Fruit fly (Drosophila melanogaster) whole organism, embryonic: ENCODE results near the gene CG34450.

ENCODE experiments used
- Bgb ChIP-seq: fragments of 200-800 bp; sonication (Bioruptor generic); IDR thresholded peaks from 2 replicates; pipeline ENCODE4 v1.3.6; 2022; ENCODE audit warnings: missing biosample characterization, missing genetic modification characterization; ENCODE audit not compliant: partially characterized antibody
- BtbVII ChIP-seq: fragments of 200-800 bp; sonication (Bioruptor generic); optimal IDR thresholded peaks from 3 replicates; lab custom pipeline; 2017; ENCODE audit warnings: missing biosample characterization, mild to moderate bottlenecking, missing genetic modification characterization
- CG10274 ChIP-seq: fragments of 200-800 bp; sonication (Bioruptor generic); optimal IDR thresholded peaks from 3 replicates; lab custom pipeline; 2017; ENCODE audit warnings: missing biosample characterization, mild to moderate bottlenecking, missing genetic modification characterization
- CG10979 ChIP-seq: fragments of 200-800 bp; sonication (Bioruptor generic); optimal IDR thresholded peaks from 2 replicates; lab custom pipeline; 2018; ENCODE audit warnings: missing biosample characterization, mild to moderate bottlenecking, missing genetic modification characterization, moderate library complexity
- CG12219 ChIP-seq: fragments of 200-800 bp; sonication (Bioruptor generic); optimal IDR thresholded peaks from 3 replicates; lab custom pipeline; 2018; ENCODE audit warnings: missing biosample characterization, mild to moderate bottlenecking, missing genetic modification characterization
- CG12391 ChIP-seq: fragments of 200-800 bp; sonication (Bioruptor generic); optimal IDR thresholded peaks from 3 replicates; lab custom pipeline; 2018; ENCODE audit warnings: missing biosample characterization, mild to moderate bottlenecking, missing genetic modification characterization, moderate library complexity
- CG16779 ChIP-seq: fragments of 200-800 bp; sonication (Bioruptor generic); IDR thresholded peaks from 2 replicates; pipeline ENCODE4 v1.3.6; 2022; ENCODE audit warnings: missing biosample characterization, missing genetic modification characterization
- CG17912 ChIP-seq: fragments of 200-800 bp; sonication (Bioruptor generic); optimal IDR thresholded peaks from 2 replicates; lab custom pipeline; 2018; ENCODE audit warnings: missing biosample characterization, mild to moderate bottlenecking, missing genetic modification characterization
- CG1792 ChIP-seq: fragments of 200-800 bp; sonication (Bioruptor generic); optimal IDR thresholded peaks from 2 replicates; lab custom pipeline; 2016; ENCODE audit warnings: missing biosample characterization, missing genetic modification characterization
- CG18262 ChIP-seq: fragments of 200-800 bp; optimal IDR thresholded peaks from 3 replicates; lab custom pipeline; 2019; ENCODE audit warnings: missing biosample characterization, mild to moderate bottlenecking, missing genetic modification characterization, moderate library complexity
- CG1832 ChIP-seq: fragments of 200-800 bp; sonication (Bioruptor generic); optimal IDR thresholded peaks from 2 replicates; lab custom pipeline; 2017; ENCODE audit warnings: missing biosample characterization, mild to moderate bottlenecking, missing genetic modification characterization, inconsistent platforms
- CG30403 ChIP-seq: fragments of 200-800 bp; sonication (Bioruptor generic); optimal IDR thresholded peaks from 3 replicates; lab custom pipeline; 2016; ENCODE audit warnings: missing biosample characterization, missing genetic modification characterization
- CG32772 ChIP-seq: fragments of 200-800 bp; sonication (Bioruptor generic); IDR thresholded peaks from 2 replicates; pipeline ENCODE4 v1.3.6; 2022; ENCODE audit warnings: missing biosample characterization, missing genetic modification characterization
- CG4424 ChIP-seq: fragments of 200-800 bp; sonication (Bioruptor generic); optimal IDR thresholded peaks from 3 replicates; lab custom pipeline; 2016; ENCODE audit warnings: missing biosample characterization, missing genetic modification characterization
- CG7372 ChIP-seq: fragments of 200-800 bp; sonication (Bioruptor generic); IDR thresholded peaks from 2 replicates; pipeline ENCODE4 v1.3.6; 2022; ENCODE audit warnings: missing biosample characterization, missing genetic modification characterization
- CG8924 ChIP-seq: fragments of 200-800 bp; optimal IDR thresholded peaks from 3 replicates; lab custom pipeline; 2019; ENCODE audit warnings: missing biosample characterization, mild to moderate bottlenecking, missing genetic modification characterization, moderate library complexity
- CG8944 ChIP-seq: fragments of 200-800 bp; sonication (Bioruptor generic); optimal IDR thresholded peaks from 3 replicates; lab custom pipeline; 2016; ENCODE audit warnings: missing biosample characterization, missing genetic modification characterization
- CG9215 ChIP-seq: fragments of 200-800 bp; sonication (Bioruptor generic); IDR thresholded peaks from 2 replicates; pipeline ENCODE4 v1.3.6; 2022; ENCODE audit warnings: missing biosample characterization, missing genetic modification characterization
- Deaf1 ChIP-seq: fragments of 200-800 bp; optimal IDR thresholded peaks from 3 replicates; lab custom pipeline; 2019; ENCODE audit warnings: missing biosample characterization, mild to moderate bottlenecking, missing genetic modification characterization, moderate library complexity
- E2f1 ChIP-seq: fragments of 200-800 bp; sonication (Bioruptor generic); IDR thresholded peaks from 2 replicates; pipeline ENCODE4 v1.3.6; 2022; ENCODE audit warnings: missing biosample characterization, missing genetic modification characterization
- Gsc ChIP-seq: fragments of 200-800 bp; sonication (Bioruptor generic); IDR thresholded peaks from 2 replicates; pipeline ENCODE4 v1.3.6; 2022; ENCODE audit warnings: missing biosample characterization, missing genetic modification characterization
- Hey ChIP-seq: fragments of 200-800 bp; sonication (Bioruptor generic); optimal IDR thresholded peaks from 3 replicates; lab custom pipeline; 2018; ENCODE audit warnings: missing biosample characterization, mild to moderate bottlenecking, missing genetic modification characterization
- Hr78 ChIP-seq, 2 experiments: fragments of 200-800 bp in 1 of 2; fragments of >200 bp in 1 of 2; sonication (Bioruptor generic) in 1 of 2; optimal IDR thresholded peaks; 2 replicates each; lab custom pipeline; 2017 to 2019; ENCODE audit warnings: missing biosample characterization in 2 of 2, missing genetic modification characterization in 2 of 2, mild to moderate bottlenecking in 1 of 2, moderate library complexity in 1 of 2
- Meics ChIP-seq: fragments of 200-800 bp; sonication (Bioruptor generic); optimal IDR thresholded peaks from 2 replicates; lab custom pipeline; 2017; ENCODE audit warnings: missing biosample characterization, mild to moderate bottlenecking, missing genetic modification characterization
- Neu2 ChIP-seq: fragments of 200-800 bp; sonication (Bioruptor generic); optimal IDR thresholded peaks from 3 replicates; lab custom pipeline; 2016; ENCODE audit warnings: missing biosample characterization, missing genetic modification characterization, borderline replicate concordance
- Optix ChIP-seq: fragments of 200-800 bp; sonication (Bioruptor generic); IDR thresholded peaks from 3 replicates; pipeline ENCODE4 v1.3.6; 2022; ENCODE audit warnings: missing biosample characterization, missing genetic modification characterization
- PHDP ChIP-seq: fragments of 200-800 bp; sonication (Bioruptor generic); optimal IDR thresholded peaks from 3 replicates; lab custom pipeline; 2018; ENCODE audit warnings: missing biosample characterization, mild to moderate bottlenecking, missing genetic modification characterization, moderate library complexity
- Vsx1 ChIP-seq: fragments of 200-800 bp; sonication (Bioruptor generic); optimal IDR thresholded peaks from 2 replicates; lab custom pipeline; 2017; ENCODE audit warnings: missing biosample characterization, mild to moderate bottlenecking, missing genetic modification characterization, missing genetic modification reagents
- ac ChIP-seq: fragments of 200-800 bp; sonication (Bioruptor generic); optimal IDR thresholded peaks from 3 replicates; lab custom pipeline; 2017; ENCODE audit warnings: missing biosample characterization, mild to moderate bottlenecking, missing genetic modification characterization
- amos ChIP-seq: fragments of 200-800 bp; sonication (Bioruptor generic); IDR thresholded peaks from 2 replicates; pipeline ENCODE4 v1.3.6; 2022; ENCODE audit warnings: missing biosample characterization, missing genetic modification characterization; ENCODE audit not compliant: partially characterized antibody
- ap ChIP-seq: fragments of 200-800 bp; sonication (Bioruptor generic); IDR thresholded peaks from 2 replicates; pipeline ENCODE4 v1.3.6; 2022; ENCODE audit warnings: missing biosample characterization, missing genetic modification characterization
- caup ChIP-seq: fragments of 200-800 bp; sonication (Bioruptor generic); optimal IDR thresholded peaks from 3 replicates; lab custom pipeline; 2017; ENCODE audit warnings: missing biosample characterization, mild to moderate bottlenecking, missing genetic modification characterization, moderate library complexity; ENCODE audit not compliant: severe bottlenecking
- corto ChIP-seq: fragments of 200-800 bp; sonication (Bioruptor generic); optimal IDR thresholded peaks from 2 replicates; lab custom pipeline; 2016; ENCODE audit warnings: missing biosample characterization, mild to moderate bottlenecking, missing genetic modification characterization, moderate library complexity
- crc ChIP-seq: fragments of 200-800 bp; sonication (Bioruptor generic); optimal IDR thresholded peaks from 2 replicates; lab custom pipeline; 2016; ENCODE audit warnings: missing biosample characterization, missing genetic modification characterization
- disco-r ChIP-seq: fragments of 200-800 bp; sonication (Bioruptor generic); optimal IDR thresholded peaks from 2 replicates; lab custom pipeline; 2016; ENCODE audit warnings: missing biosample characterization, missing genetic modification characterization
- dpn ChIP-seq, 2 experiments: fragments of 200-800 bp; sonication (Bioruptor generic); optimal IDR thresholded peaks; 3 replicates each; lab custom pipeline; 2016; ENCODE audit warnings: missing biosample characterization in 2 of 2, missing genetic modification characterization in 2 of 2
- fd3F ChIP-seq: fragments of 200-800 bp; sonication (Bioruptor generic); optimal IDR thresholded peaks from 2 replicates; lab custom pipeline; 2018; ENCODE audit warnings: missing biosample characterization, mild to moderate bottlenecking, missing genetic modification characterization, moderate library complexity
- her ChIP-seq: fragments of 200-800 bp; sonication (Bioruptor generic); optimal IDR thresholded peaks from 2 replicates; lab custom pipeline; 2016; ENCODE audit warnings: missing biosample characterization, missing genetic modification characterization
- kah ChIP-seq: fragments of 200-800 bp; sonication (Bioruptor generic); optimal IDR thresholded peaks from 2 replicates; lab custom pipeline; 2018; ENCODE audit warnings: missing biosample characterization, mild to moderate bottlenecking, missing genetic modification characterization
- luna ChIP-seq: fragments of 200-800 bp; sonication (Bioruptor generic); optimal IDR thresholded peaks from 2 replicates; lab custom pipeline; 2016; ENCODE audit warnings: missing biosample characterization, missing genetic modification characterization
- oc ChIP-seq: fragments of 200-800 bp; sonication (Bioruptor generic); optimal IDR thresholded peaks from 2 replicates; lab custom pipeline; 2018; ENCODE audit warnings: missing biosample characterization, mild to moderate bottlenecking, missing genetic modification characterization, moderate library complexity
- prd ChIP-seq, 3 experiments: fragments of >200 bp in 2 of 3; fragments of 200-800 bp in 1 of 3; sonication (Bioruptor generic) in 1 of 3; optimal IDR thresholded peaks in 2 of 3; IDR thresholded peaks in 1 of 3; 2 replicates in 2 of 3; 3 replicates in 1 of 3; pipeline versions ENCODE4 v1.3.6 to Lab custom; 2017 to 2022; ENCODE audit warnings: missing biosample characterization in 1 of 3, missing genetic modification characterization in 1 of 3
- ranshi ChIP-seq: fragments of 200-800 bp; sonication (Bioruptor generic); IDR thresholded peaks from 2 replicates; pipeline ENCODE4 v1.3.6; 2022; ENCODE audit warnings: missing biosample characterization, missing genetic modification characterization
- row ChIP-seq: fragments of 200-800 bp; sonication (Bioruptor generic); IDR thresholded peaks from 3 replicates; pipeline ENCODE4 v1.3.6; 2022; ENCODE audit warnings: missing biosample characterization, missing genetic modification characterization
- stc ChIP-seq: fragments of 200-800 bp; sonication (Bioruptor generic); IDR thresholded peaks from 2 replicates; pipeline ENCODE4 v1.3.6; 2022; ENCODE audit warnings: missing biosample characterization, missing genetic modification characterization
- tin ChIP-seq: fragments of 200-800 bp; sonication (Bioruptor generic); optimal IDR thresholded peaks from 3 replicates; lab custom pipeline; 2016; ENCODE audit warnings: missing biosample characterization, missing genetic modification characterization
- tna ChIP-seq: fragments of 200-800 bp; sonication (Bioruptor generic); IDR thresholded peaks from 2 replicates; pipeline ENCODE4 v1.3.6; 2022; ENCODE audit warnings: missing biosample characterization, missing genetic modification characterization; ENCODE audit not compliant: partially characterized antibody
- usp ChIP-seq: fragments of >200 bp; optimal IDR thresholded peaks from 2 replicates; lab custom pipeline; 2017; ENCODE audit warnings: missing biosample characterization, missing genetic modification characterization
- vfl ChIP-seq: fragments of 200-800 bp; sonication (Bioruptor generic); optimal IDR thresholded peaks from 2 replicates; lab custom pipeline; 2016; ENCODE audit warnings: missing biosample characterization, missing genetic modification characterization
- vnd ChIP-seq: fragments of 200-800 bp; sonication (Bioruptor generic); IDR thresholded peaks from 3 replicates; pipeline ENCODE4 v1.3.6; 2022; ENCODE audit warnings: missing biosample characterization, missing genetic modification characterization; ENCODE audit not compliant: partially characterized antibody
- yki ChIP-seq: fragments of >200 bp; optimal IDR thresholded peaks from 3 replicates; lab custom pipeline; 2018

The CG34450 gene

DNA sequence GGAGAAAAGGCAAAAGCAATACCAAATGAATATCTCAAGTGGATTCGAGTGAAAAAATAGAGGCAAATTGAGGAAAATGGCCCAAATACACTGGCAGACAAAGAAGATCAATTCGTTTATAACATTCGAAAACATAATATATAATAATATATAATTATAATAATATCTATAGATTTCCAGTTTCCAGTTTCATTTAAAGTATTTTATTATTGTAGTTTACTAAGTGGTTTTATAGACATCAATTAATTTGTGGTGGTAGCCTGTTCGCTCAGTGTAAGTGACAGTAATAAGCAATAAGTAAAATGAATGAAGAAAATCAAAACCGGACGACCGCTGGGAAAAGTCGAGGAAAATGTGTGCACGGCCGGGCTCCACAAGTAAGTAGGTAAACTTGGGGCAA is 20.0 kb upstream of the CG34450 start (continued):
- TF ChIP-seq CG17912 (GFP tag; lab: Kevin White, UChicago): no peak
- TF ChIP-seq Neu2: no peak
- TF ChIP-seq Optix (GFP tag; lab: Robert Waterston, UW): no peak
- no peak for TF ChIP-seq CG16779 (GFP tag; lab: Robert Waterston, UW)
- TF ChIP-seq amos (GFP tag; lab: Robert Waterston, UW): no peak
- no peak for TF ChIP-seq tin
- TF ChIP-seq CG4424 (GFP tag; lab: Kevin White, UChicago): no peak
- TF ChIP-seq corto (GFP tag; lab: Kevin White, UChicago): no peak
- TF ChIP-seq ranshi (GFP tag; lab: Robert Waterston, UW): 0 out of 2 replicates have a peak, but pooled peaks have one; percentile 21
- peak; percentile 40; the same call in 1 of the 2 replicates for TF ChIP-seq E2f1
- TF ChIP-seq CG30403 (GFP tag; lab: Kevin White, UChicago): peak; percentile 2
- no peak for TF ChIP-seq Bgb (GFP tag; lab: Robert Waterston, UW)
- TF ChIP-seq caup (GFP tag; lab: Kevin White, UChicago): no peak
- TF ChIP-seq CG10274 (GFP tag; lab: Kevin White, UChicago): no peak
- TF ChIP-seq usp (GFP tag; lab: Kevin White, UChicago): no peak
- peak; percentile 58 for TF ChIP-seq CG12391 (tag; lab: Kevin White, UChicago)
- peak; percentile 47 for TF ChIP-seq CG18262
- TF ChIP-seq BtbVII (GFP tag; lab: Kevin White, UChicago): no peak
- TF ChIP-seq Gsc: no peak
- peak; percentile 53 for TF ChIP-seq CG8924 (tag; lab: Kevin White, UChicago)
- TF ChIP-seq stc (GFP tag; lab: Robert Waterston, UW): peak; percentile 41; the same call in 1 of the 2 replicates
- TF ChIP-seq CG8944: no peak
- TF ChIP-seq yki (lab: Kevin White, UChicago): no peak
- no peak for TF ChIP-seq CG9215
- TF ChIP-seq ap: no peak
- no peak for TF ChIP-seq crc (GFP tag; lab: Kevin White, UChicago)
- TF ChIP-seq Vsx1 (GFP tag; lab: Kevin White, UChicago): no peak
- TF ChIP-seq tna: no peak
- peak; percentile 25 for TF ChIP-seq Deaf1 (tag; lab: Kevin White, UChicago)
- peak; percentile 57 for TF ChIP-seq CG10979 (tag; lab: Kevin White, UChicago)
- TF ChIP-seq disco-r (GFP tag; lab: Kevin White, UChicago): no peak
- TF ChIP-seq oc (tag; lab: Kevin White, UChicago): peak; percentile 5
- TF ChIP-seq Hey (tag; lab: Kevin White, UChicago): no peak
- TF ChIP-seq CG12219 (GFP tag; lab: Kevin White, UChicago): no peak
- TF ChIP-seq ac (GFP tag; lab: Kevin White, UChicago): no peak
- TF ChIP-seq vfl (GFP tag; lab: Kevin White, UChicago): no peak
- no peak for TF ChIP-seq CG7372
- TF ChIP-seq Meics (GFP tag; lab: Kevin White, UChicago): peak; percentile 64
- TF ChIP-seq vnd (GFP tag; lab: Robert Waterston, UW): no peak
- no peak for TF ChIP-seq luna (GFP tag; lab: Kevin White, UChicago)
- no peak for TF ChIP-seq her (GFP tag; lab: Kevin White, UChicago)
- TF ChIP-seq prd (optimal IDR thresholded peaks at IDR 0.05; lab: Kevin White, UChicago): no peak
- peak; percentile 60 for TF ChIP-seq prd (GFP tag; IDR thresholded peaks at IDR 0.05; lab: Robert Waterston, UW)
- no peak for TF ChIP-seq CG1792 (GFP tag; lab: Kevin White, UChicago)
- TF ChIP-seq CG32772 (GFP tag; lab: Robert Waterston, UW): no peak
- TF ChIP-seq CG1832 (GFP tag; lab: Kevin White, UChicago): no peak
- peak; percentile 22 for TF ChIP-seq fd3F
- peak in 1 of 2 experiments; percentile 22 for TF ChIP-seq dpn (GFP tag; optimal IDR thresholded peaks at IDR 0.05; lab: Kevin White, UChicago)
- no peak for TF ChIP-seq Hr78 (GFP tag; optimal IDR thresholded peaks at IDR 0.05; lab: Kevin White, UChicago)
- no peak for TF ChIP-seq kah (GFP tag; lab: Kevin White, UChicago)
- peak; percentile 60 for TF ChIP-seq PHDP (tag; lab: Kevin White, UChicago)
- peak; percentile 68 for TF ChIP-seq row
